Fruit fly (Drosophila melanogaster): Measurements from ENCODE around the gene CG5510.

DNA sequence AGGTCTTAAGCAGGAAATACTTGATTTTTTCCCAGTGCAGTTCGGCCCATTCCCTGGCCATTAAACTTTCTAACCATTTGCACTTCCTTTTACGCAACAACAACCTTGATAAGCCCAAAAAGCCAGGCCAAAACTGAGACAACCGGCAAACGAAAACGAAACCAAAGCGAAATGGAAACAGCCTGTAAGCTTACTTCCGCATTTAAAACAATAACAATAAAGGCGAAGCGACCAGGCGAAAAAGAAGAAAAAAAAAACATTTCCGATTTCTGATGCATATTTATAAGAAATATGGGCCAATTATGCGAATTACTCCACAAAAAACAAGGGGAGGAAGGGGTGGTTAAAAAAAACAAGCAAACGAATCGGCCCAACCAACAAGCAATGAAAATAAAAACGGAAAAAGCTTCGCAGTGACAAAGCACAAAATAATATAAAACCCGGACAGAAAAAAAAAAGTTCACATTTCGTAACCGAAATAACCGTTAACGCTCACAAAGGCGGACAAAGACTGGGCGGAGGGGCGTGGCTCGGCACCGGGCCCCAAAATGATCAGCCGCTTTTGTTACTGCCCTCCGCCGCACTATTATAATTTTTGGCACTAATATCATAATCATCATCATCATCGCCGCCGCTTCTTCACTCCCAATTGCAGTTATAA, 36.0 kb upstream of the CG5510 start:
- TF ChIP-seq CG14711 (tag; optimal IDR thresholded peaks at IDR 0.05), result no peak
- no peak for TF ChIP-seq Mnt (GFP tag; optimal IDR thresholded peaks at IDR 0.05)
- no peak for TF ChIP-seq Hr96 (GFP tag; optimal IDR thresholded peaks at IDR 0.05)
- TF ChIP-seq CG7101 (tag; optimal IDR thresholded peaks at IDR 0.05), result no peak
- TF ChIP-seq CG11617 (GFP tag; optimal IDR thresholded peaks at IDR 0.05), result no peak
- no peak for TF ChIP-seq toe (GFP tag; optimal IDR thresholded peaks at IDR 0.05)
- TF ChIP-seq pad (GFP tag; optimal IDR thresholded peaks at IDR 0.05), result no peak
- TF ChIP-seq Clk (GFP tag; optimal IDR thresholded peaks at IDR 0.05), result no peak
- TF ChIP-seq ovo (GFP tag; optimal IDR thresholded peaks at IDR 0.05), result no peak

Measured in whole organism, adult.